Worm (Caenorhabditis elegans): ENCODE data around the gene F59E11.5.

DNA sequence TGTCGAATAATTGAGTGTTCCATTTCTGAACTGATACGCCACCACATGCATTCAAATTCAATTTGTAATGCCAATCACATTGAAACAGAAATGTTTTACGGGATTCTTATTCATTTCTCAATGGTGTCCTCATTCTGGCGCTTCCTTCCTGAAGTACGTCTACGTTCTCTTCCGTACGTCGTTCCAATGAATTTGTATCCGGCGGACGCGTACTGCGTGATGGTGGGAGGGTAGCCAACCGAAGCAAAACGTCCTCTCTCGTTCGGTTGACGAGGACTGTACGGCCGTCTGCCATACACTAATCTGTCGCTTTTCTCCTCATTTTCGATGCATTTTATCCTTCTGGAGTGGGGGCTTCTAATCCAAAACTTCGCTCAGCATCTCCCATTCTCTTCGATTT, 45.0 kb upstream of the F59E11.5 start:
- TF ChIP-seq unc-62 (GFP tag; optimal IDR thresholded peaks at IDR 0.05), result no peak
- no peak for TF ChIP-seq nhr-12 (tag; optimal IDR thresholded peaks at IDR 0.05)
- TF ChIP-seq nhr-28 (tag; optimal IDR thresholded peaks at IDR 0.05), result no peak
- no peak for TF ChIP-seq ztf-11 (tag; optimal IDR thresholded peaks at IDR 0.05)
- no peak for TF ChIP-seq nhr-237 (tag; optimal IDR thresholded peaks at IDR 0.05)
- no peak for TF ChIP-seq ceh-39 (tag; optimal IDR thresholded peaks at IDR 0.05)
- no peak for TF ChIP-seq nhr-76 (tag; optimal IDR thresholded peaks at IDR 0.05)
- no peak for TF ChIP-seq sptf-1 (tag; optimal IDR thresholded peaks at IDR 0.05)
- TF ChIP-seq pha-4 (tag; optimal IDR thresholded peaks at IDR 0.05), result no peak
- TF ChIP-seq lsy-2 (tag; optimal IDR thresholded peaks at IDR 0.05), result no peak
- no peak for TF ChIP-seq lin-13 (tag; optimal IDR thresholded peaks at IDR 0.05)
- no peak for TF ChIP-seq unc-39 (tag; optimal IDR thresholded peaks at IDR 0.05)

Measured in whole organism, mixed stage, embryonic.